Worm (Caenorhabditis elegans) whole organism, L1 larva: ENCODE data around the gene col-90.
"Not testable (repeated sequence)": the region's sequence is repeated elsewhere in the genome, so short reads cannot be mapped to it uniquely, and the experiment has no call there.

Source experiments
- ceh-82 ChIP-seq, 3 experiments: fragments of 150-350 bp in 1 of 3; sonication (generic microtip) in 2 of 3; optimal IDR thresholded peaks; 2 replicates each; lab custom pipeline; 2014 to 2017; ENCODE audit warnings: missing biosample characterization in 3 of 3, missing genetic modification characterization in 3 of 3
- dpl-1 ChIP-seq, 3 experiments: fragments of 150-350 bp in 2 of 3; sonication (generic microtip) in 1 of 3; optimal IDR thresholded peaks; 2 replicates each; lab custom pipeline; 2014 to 2017; ENCODE audit warnings: missing biosample characterization in 3 of 3, missing genetic modification characterization in 3 of 3, missing genetic modification reagents in 3 of 3
- egl-13 ChIP-seq: sonication (generic microtip); optimal IDR thresholded peaks from 2 replicates; lab custom pipeline; 2016; ENCODE audit warnings: missing genotype, missing genetic modification reagents, missing genetic modification characterization, missing compliant biosample characterization
- hlh-4 ChIP-seq: sonication (generic microtip); optimal IDR thresholded peaks from 2 replicates; lab custom pipeline; 2016; ENCODE audit warnings: mild to moderate bottlenecking, missing genetic modification characterization, missing compliant biosample characterization
- lin-13 ChIP-seq: fragments of 150-350 bp; optimal IDR thresholded peaks from 2 replicates; lab custom pipeline; 2014; ENCODE audit warnings: missing biosample characterization, missing genetic modification reagents, missing genetic modification characterization
- nhr-11 ChIP-seq: fragments of 150-350 bp; optimal IDR thresholded peaks from 2 replicates; lab custom pipeline; 2014; ENCODE audit warnings: missing biosample characterization, missing genetic modification characterization
- nhr-47 ChIP-seq: sonication (generic microtip); optimal IDR thresholded peaks from 2 replicates; lab custom pipeline; 2016; ENCODE audit warnings: mild to moderate bottlenecking, missing genetic modification characterization, moderate library complexity, missing compliant biosample characterization
- sup-37 ChIP-seq: fragments of 200-800 bp; sonication (Bioruptor generic); optimal IDR thresholded peaks from 2 replicates; lab custom pipeline; 2018; ENCODE audit warnings: mild to moderate bottlenecking, missing genetic modification characterization, missing compliant biosample characterization
- unc-62 ChIP-seq: fragments of 150-350 bp; optimal IDR thresholded peaks from 2 replicates; lab custom pipeline; 2014; ENCODE audit warnings: missing biosample characterization, missing genetic modification reagents, missing genetic modification characterization
- ztf-4 ChIP-seq: fragments of 150-350 bp; optimal IDR thresholded peaks from 2 replicates; lab custom pipeline; 2014; ENCODE audit warnings: missing biosample characterization, missing genetic modification characterization

DNA sequence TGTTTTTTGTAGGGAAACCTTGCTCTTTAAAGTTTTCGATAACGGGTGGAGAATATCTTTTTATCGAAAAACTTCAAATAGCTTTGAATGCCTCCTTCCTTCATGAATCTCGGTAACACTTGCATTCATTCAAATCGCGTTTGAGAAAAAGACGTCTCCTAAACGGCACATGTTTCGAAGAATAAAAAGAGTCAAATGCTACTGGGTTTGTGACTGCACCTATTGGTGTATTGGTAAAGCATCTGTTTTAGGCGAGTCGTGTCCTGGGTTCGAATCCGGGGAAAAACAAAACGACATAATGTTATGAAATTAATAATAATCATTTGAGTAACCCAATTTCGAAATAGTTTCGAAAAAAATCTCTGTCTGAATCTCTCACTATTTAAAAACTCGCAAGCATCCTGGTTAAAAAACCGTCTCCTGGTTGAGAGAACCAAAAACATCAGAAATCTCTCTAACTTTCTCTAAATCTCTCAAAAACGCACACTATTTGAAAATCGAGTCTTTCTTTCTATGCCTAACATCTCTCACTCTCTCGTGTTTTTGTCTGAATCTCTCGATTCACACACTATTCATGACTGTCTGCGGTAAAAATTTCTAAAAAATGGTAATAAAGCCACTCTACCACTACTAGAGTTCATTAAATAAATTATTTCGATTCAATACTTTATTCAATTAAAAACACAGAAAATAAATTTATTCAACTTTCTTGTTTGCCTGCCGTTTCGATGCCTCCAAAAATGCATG lies 17.5 kb downstream of the col-90 start:
- TF ChIP-seq egl-13 (tag; lab: Kevin White, UChicago); lin-13 (GFP tag; lab: Kevin White, UChicago); ztf-4 (tag; lab: Kevin White, UChicago); hlh-4 (tag; lab: Kevin White, UChicago); nhr-11 (tag; lab: Kevin White, UChicago); nhr-47; ceh-82 (tag; optimal IDR thresholded peaks at IDR 0.05; lab: Kevin White, UChicago); sup-37; dpl-1 (GFP tag; optimal IDR thresholded peaks at IDR 0.05; lab: Kevin White, UChicago); unc-62 (GFP tag; lab: Kevin White, UChicago): not testable (repeated sequence)
